Worm (Caenorhabditis elegans) whole organism, young adult: Measurements from ENCODE around the gene str-232.

Experiments
- ama-1 ChIP-seq, 3 experiments: fragments of 150-350 bp in 1 of 3; sonication (generic microtip) in 2 of 3; optimal IDR thresholded peaks; 2 replicates each; lab custom pipeline; 2014 to 2018; ENCODE audit warnings: missing biosample characterization in 2 of 3, missing genetic modification characterization in 2 of 3, missing genetic modification reagents in 2 of 3
- atf-7 ChIP-seq: sonication (generic microtip); optimal IDR thresholded peaks from 2 replicates; lab custom pipeline; 2017; ENCODE audit warnings: mild to moderate bottlenecking, missing genetic modification characterization, missing compliant biosample characterization
- nfya-1 ChIP-seq: sonication (generic microtip); optimal IDR thresholded peaks from 2 replicates; lab custom pipeline; 2017; ENCODE audit warnings: antibody characterized with exemption, missing compliant biosample characterization, missing genetic modification characterization, borderline replicate concordance; ENCODE audit not compliant: insufficient read depth
- unc-62 ChIP-seq: fragments of 150-350 bp; optimal IDR thresholded peaks from 2 replicates; lab custom pipeline; 2014; ENCODE audit warnings: missing biosample characterization, missing genetic modification reagents, missing genetic modification characterization

DNA sequence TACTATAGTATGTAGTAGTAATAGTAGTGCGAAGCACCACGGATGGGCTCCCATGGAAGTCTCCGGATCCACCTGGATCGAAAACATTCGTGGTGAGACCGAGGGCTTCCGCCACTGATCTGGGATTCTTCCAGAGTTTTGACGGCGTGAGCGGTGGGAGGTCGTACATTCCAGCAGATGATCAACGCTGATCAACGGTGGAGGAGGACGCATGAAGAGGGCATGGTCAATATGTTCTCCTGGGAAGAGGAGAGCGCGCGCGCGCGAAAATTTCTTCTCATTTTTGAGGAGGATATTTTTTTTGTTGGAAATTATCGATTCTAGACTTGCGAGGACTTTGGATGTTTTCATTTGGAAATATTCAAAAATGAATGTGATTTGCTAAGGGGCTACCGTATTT is 17.9 kb upstream of the str-232 start:
- TF ChIP-seq ama-1 (optimal IDR thresholded peaks at IDR 0.05; lab: Kevin White, UChicago) = no peak
- no peak for TF ChIP-seq ama-1 (GFP tag; optimal IDR thresholded peaks at IDR 0.05; lab: Kevin White, UChicago)
- no peak for TF ChIP-seq atf-7 (tag; lab: Kevin White, UChicago)
- no peak for TF ChIP-seq nfya-1 (tag; lab: Kevin White, UChicago)
- no peak for TF ChIP-seq unc-62 (GFP tag; lab: Kevin White, UChicago)
